Worm (Caenorhabditis elegans) whole organism, late embryonic: ENCODE data around the gene D1044.4.

ENCODE experiments used
- C08G9.2 ChIP-seq: sonication (generic microtip); optimal IDR thresholded peaks from 2 replicates; lab custom pipeline; 2016; ENCODE audit warnings: mild to moderate bottlenecking, missing genetic modification characterization, moderate library complexity, missing compliant biosample characterization
- ceh-22 ChIP-seq: sonication (generic microtip); optimal IDR thresholded peaks from 2 replicates; lab custom pipeline; 2017; ENCODE audit warnings: missing biosample characterization, missing genetic modification characterization
- dve-1 ChIP-seq: sonication (generic microtip); optimal IDR thresholded peaks from 2 replicates; lab custom pipeline; 2017; ENCODE audit warnings: antibody characterized with exemption, mild to moderate bottlenecking, missing genetic modification characterization, missing compliant biosample characterization
- fkh-10 ChIP-seq: fragments of 150-350 bp; optimal IDR thresholded peaks from 2 replicates; lab custom pipeline; 2014; ENCODE audit warnings: missing biosample characterization, missing genetic modification reagents, missing genetic modification characterization
- nhr-11 ChIP-seq: fragments of 150-350 bp; optimal IDR thresholded peaks from 2 replicates; lab custom pipeline; 2014; ENCODE audit warnings: missing biosample characterization, missing genetic modification characterization
- nhr-232 ChIP-seq: sonication (generic microtip); optimal IDR thresholded peaks from 2 replicates; lab custom pipeline; 2016; ENCODE audit warnings: missing genetic modification characterization, missing compliant biosample characterization

DNA sequence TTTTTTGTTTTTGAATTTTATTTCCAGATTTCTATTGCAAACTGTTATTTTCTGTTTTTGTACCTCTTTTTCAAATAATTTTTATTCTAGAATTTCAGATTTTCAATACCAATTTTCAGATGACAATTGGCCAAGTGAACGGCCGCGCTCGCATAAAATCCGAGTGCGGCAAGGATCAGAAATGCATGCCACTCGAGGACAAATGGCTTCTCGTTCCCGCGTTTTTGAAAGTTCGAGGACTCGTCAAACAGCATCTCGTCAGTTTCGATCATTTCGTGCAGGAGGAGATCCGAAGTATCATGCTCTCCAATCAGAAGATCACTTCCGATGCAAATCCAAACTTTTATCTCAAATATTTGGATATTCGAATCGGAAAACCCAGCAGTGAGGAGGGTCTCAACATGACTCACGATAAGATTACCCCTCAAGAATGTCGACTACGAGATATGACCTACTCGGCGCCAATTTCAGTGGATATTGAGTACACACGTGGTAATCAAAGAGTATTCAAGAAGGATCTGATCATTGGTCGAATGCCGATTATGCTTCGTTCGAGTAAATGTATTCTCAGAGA, 35.5 kb upstream of the D1044.4 start, which contains the start of gene rpc-2:
- TF ChIP-seq dve-1 (tag; lab: Kevin White, UChicago) = no peak
- no peak for TF ChIP-seq ceh-22 (tag; lab: Kevin White, UChicago)
- no peak for TF ChIP-seq fkh-10
- TF ChIP-seq nhr-11 = no peak
- TF ChIP-seq C08G9.2 (tag; lab: Kevin White, UChicago) = no peak
- no peak for TF ChIP-seq nhr-232 (tag; lab: Kevin White, UChicago)
